Worm (Caenorhabditis elegans) whole organism, L1 larva: ENCODE measurements around the gene sshk-1.
A peak's percentile ranks its signal among the peaks of the same experiment; 100 is the strongest.

Experiments used
- C16A3.4 ChIP-seq: fragments of 150-350 bp; optimal IDR thresholded peaks from 2 replicates; lab custom pipeline; 2014; ENCODE audit warnings: missing biosample characterization, missing genetic modification characterization
- aly-2 ChIP-seq: fragments of 150-350 bp; optimal IDR thresholded peaks from 2 replicates; lab custom pipeline; 2014; ENCODE audit warnings: missing biosample characterization, missing genetic modification characterization
- ceh-63 ChIP-seq: fragments of 200-800 bp; sonication (Bioruptor generic); optimal IDR thresholded peaks from 2 replicates; lab custom pipeline; 2018; ENCODE audit warnings: mild to moderate bottlenecking, missing genetic modification characterization, missing compliant biosample characterization
- ceh-8 ChIP-seq: fragments of 200-800 bp; sonication (Bioruptor generic); optimal IDR thresholded peaks from 2 replicates; lab custom pipeline; 2018; ENCODE audit warnings: mild to moderate bottlenecking, missing genetic modification characterization, moderate library complexity, missing compliant biosample characterization
- ceh-82 ChIP-seq, 3 experiments: fragments of 150-350 bp in 1 of 3; sonication (generic microtip) in 2 of 3; optimal IDR thresholded peaks; 2 replicates each; lab custom pipeline; 2014 to 2017; ENCODE audit warnings: missing biosample characterization in 3 of 3, missing genetic modification characterization in 3 of 3
- ceh-90 ChIP-seq: sonication (generic microtip); optimal IDR thresholded peaks from 2 replicates; lab custom pipeline; 2016; ENCODE audit warnings: missing genetic modification characterization, missing compliant biosample characterization
- ces-1 ChIP-seq: fragments of 150-350 bp; optimal IDR thresholded peaks from 2 replicates; lab custom pipeline; 2014; ENCODE audit warnings: missing biosample characterization, missing genetic modification reagents, missing genetic modification characterization
- dpl-1 ChIP-seq, 3 experiments: fragments of 150-350 bp in 2 of 3; sonication (generic microtip) in 1 of 3; optimal IDR thresholded peaks; 2 replicates each; lab custom pipeline; 2014 to 2017; ENCODE audit warnings: missing biosample characterization in 3 of 3, missing genetic modification characterization in 3 of 3, missing genetic modification reagents in 3 of 3
- efl-1 ChIP-seq, 4 experiments: fragments of 150-350 bp; optimal IDR thresholded peaks in 3 of 4; peaks in 1 of 4; 1 replicate in 1 of 4; 2 replicates in 3 of 4; lab custom pipeline; 2014; ENCODE audit warnings: missing biosample characterization in 2 of 4, missing genetic modification characterization in 2 of 4, missing genetic modification reagents in 2 of 4
- elt-3 ChIP-seq, 6 experiments: fragments of 150-350 bp in 1 of 6; sonication (generic microtip); optimal IDR thresholded peaks; 2 replicates each; lab custom pipeline; 2017 to 2018; ENCODE audit warnings: missing biosample characterization in 6 of 6, missing genetic modification characterization in 6 of 6, inconsistent platforms in 1 of 6
- ets-5 ChIP-seq: fragments of 200-800 bp; sonication (Bioruptor generic); IDR thresholded peaks from 2 replicates; pipeline ENCODE4 v1.3.6; 2022; ENCODE audit warnings: missing genetic modification characterization, missing compliant biosample characterization
- fkh-10 ChIP-seq: sonication (generic microtip); optimal IDR thresholded peaks from 2 replicates; lab custom pipeline; 2017; ENCODE audit warnings: missing biosample characterization, missing genetic modification reagents, missing genetic modification characterization
- fkh-4 ChIP-seq: sonication (generic microtip); optimal IDR thresholded peaks from 2 replicates; lab custom pipeline; 2016; ENCODE audit warnings: missing compliant biosample characterization, missing genetic modification characterization, borderline replicate concordance
- grh-1 ChIP-seq: fragments of 200-800 bp; sonication (Bioruptor generic); IDR thresholded peaks from 2 replicates; pipeline ENCODE4 v1.3.6; 2022; ENCODE audit warnings: missing genetic modification reagents, missing genetic modification characterization, missing compliant biosample characterization
- hlh-17 ChIP-seq: fragments of 200-800 bp; sonication (Bioruptor generic); optimal IDR thresholded peaks from 2 replicates; lab custom pipeline; 2018; ENCODE audit warnings: missing genetic modification characterization, mild to moderate bottlenecking, missing compliant biosample characterization, moderate library complexity, borderline replicate concordance
- hlh-4 ChIP-seq: sonication (generic microtip); optimal IDR thresholded peaks from 2 replicates; lab custom pipeline; 2016; ENCODE audit warnings: mild to moderate bottlenecking, missing genetic modification characterization, missing compliant biosample characterization
- irx-1 ChIP-seq: sonication (generic microtip); optimal IDR thresholded peaks from 2 replicates; lab custom pipeline; 2016; ENCODE audit warnings: missing genetic modification characterization, missing compliant biosample characterization
- lin-14 ChIP-seq: fragments of 200-800 bp; sonication (Bioruptor generic); optimal IDR thresholded peaks from 2 replicates; lab custom pipeline; 2018; ENCODE audit warnings: mild to moderate bottlenecking, missing genetic modification characterization, moderate library complexity, missing compliant biosample characterization
- lin-15B ChIP-seq: fragments of 150-350 bp; sonication (generic microtip); optimal IDR thresholded peaks from 3 replicates; lab custom pipeline; 2014; ENCODE audit warnings: missing biosample characterization, missing genetic modification characterization
- lin-35 ChIP-seq, 2 experiments: fragments of 150-350 bp; optimal IDR thresholded peaks; 2 replicates each; lab custom pipeline; 2014; ENCODE audit warnings: missing biosample characterization in 2 of 2, missing genetic modification characterization in 2 of 2, missing genetic modification reagents in 2 of 2
- lir-3 ChIP-seq: sonication (generic microtip); optimal IDR thresholded peaks from 2 replicates; lab custom pipeline; 2016; ENCODE audit warnings: mild to moderate bottlenecking, missing genetic modification characterization, moderate library complexity, missing compliant biosample characterization; ENCODE audit not compliant: poor library complexity
- lsy-2 ChIP-seq, 2 experiments: fragments of 150-350 bp; optimal IDR thresholded peaks; 2 replicates each; lab custom pipeline; 2014; ENCODE audit warnings: missing biosample characterization in 2 of 2, missing genetic modification characterization in 2 of 2
- mdl-1 ChIP-seq, 2 experiments: fragments of 150-350 bp; optimal IDR thresholded peaks; 2 replicates each; lab custom pipeline; 2014 to 2017; ENCODE audit warnings: missing biosample characterization in 2 of 2, missing genetic modification characterization in 2 of 2, inconsistent platforms in 1 of 2
- mep-1 ChIP-seq: fragments of 150-350 bp; optimal IDR thresholded peaks from 2 replicates; lab custom pipeline; 2014; ENCODE audit warnings: missing biosample characterization, missing genetic modification characterization
- nhr-11 ChIP-seq: fragments of 150-350 bp; optimal IDR thresholded peaks from 2 replicates; lab custom pipeline; 2014; ENCODE audit warnings: missing biosample characterization, missing genetic modification characterization
- nhr-19 ChIP-seq: fragments of 200-800 bp; sonication (Bioruptor generic); conservative IDR thresholded peaks from 2 replicates; pipeline ENCODE4 v1.3.6; 2022; ENCODE audit warnings: missing genetic modification characterization, missing compliant biosample characterization
- nhr-237 ChIP-seq: fragments of 150-350 bp; optimal IDR thresholded peaks from 2 replicates; lab custom pipeline; 2014; ENCODE audit warnings: missing biosample characterization, missing genetic modification characterization
- nhr-28 ChIP-seq: fragments of 150-350 bp; optimal IDR thresholded peaks from 2 replicates; lab custom pipeline; 2014; ENCODE audit warnings: missing biosample characterization, missing genetic modification characterization
- nhr-47 ChIP-seq: sonication (generic microtip); optimal IDR thresholded peaks from 2 replicates; lab custom pipeline; 2016; ENCODE audit warnings: mild to moderate bottlenecking, missing genetic modification characterization, moderate library complexity, missing compliant biosample characterization
- nhr-71 ChIP-seq: sonication (generic microtip); optimal IDR thresholded peaks from 2 replicates; lab custom pipeline; 2016; ENCODE audit warnings: mild to moderate bottlenecking, missing genetic modification characterization, moderate library complexity, missing compliant biosample characterization
- nhr-76 ChIP-seq: sonication (generic microtip); optimal IDR thresholded peaks from 2 replicates; lab custom pipeline; 2017; ENCODE audit warnings: missing biosample characterization, missing genetic modification characterization
- nhr-77 ChIP-seq: fragments of 150-350 bp; optimal IDR thresholded peaks from 2 replicates; lab custom pipeline; 2014; ENCODE audit warnings: missing biosample characterization, missing genetic modification characterization
- nhr-85 ChIP-seq: sonication (generic microtip); peaks from one replicate; lab custom pipeline; 2016; ENCODE audit warnings: missing genetic modification characterization, inconsistent platforms, missing compliant biosample characterization
- pag-3 ChIP-seq: sonication (generic microtip); optimal IDR thresholded peaks from 2 replicates; lab custom pipeline; 2017; ENCODE audit warnings: missing genetic modification characterization, mild to moderate bottlenecking, missing compliant biosample characterization, antibody characterized with exemption, borderline replicate concordance; ENCODE audit not compliant: insufficient read depth
- pax-3 ChIP-seq: fragments of 200-800 bp; sonication (Bioruptor generic); optimal IDR thresholded peaks from 2 replicates; lab custom pipeline; 2018; ENCODE audit warnings: mild to moderate bottlenecking, missing genetic modification characterization, moderate library complexity, missing compliant biosample characterization
- rnt-1 ChIP-seq: sonication (generic microtip); optimal IDR thresholded peaks from 2 replicates; lab custom pipeline; 2016; ENCODE audit warnings: mild to moderate bottlenecking, missing genetic modification characterization, moderate library complexity, missing compliant biosample characterization
- skn-1 ChIP-seq: fragments of 150-350 bp; optimal IDR thresholded peaks from 2 replicates; lab custom pipeline; 2014; ENCODE audit warnings: missing biosample characterization, missing genetic modification characterization
- snu-23 ChIP-seq: sonication (generic microtip); optimal IDR thresholded peaks from 2 replicates; lab custom pipeline; 2016; ENCODE audit warnings: missing genetic modification characterization, missing compliant biosample characterization
- sup-37 ChIP-seq: fragments of 200-800 bp; sonication (Bioruptor generic); optimal IDR thresholded peaks from 2 replicates; lab custom pipeline; 2018; ENCODE audit warnings: mild to moderate bottlenecking, missing genetic modification characterization, missing compliant biosample characterization
- swsn-7 ChIP-seq: sonication (generic microtip); optimal IDR thresholded peaks from 2 replicates; lab custom pipeline; 2016; ENCODE audit warnings: missing genetic modification characterization, missing compliant biosample characterization
- unc-30 ChIP-seq: sonication (generic microtip); optimal IDR thresholded peaks from 2 replicates; lab custom pipeline; 2017; ENCODE audit warnings: missing biosample characterization, missing genetic modification characterization
- unc-62 ChIP-seq: fragments of 150-350 bp; optimal IDR thresholded peaks from 2 replicates; lab custom pipeline; 2014; ENCODE audit warnings: missing biosample characterization, missing genetic modification reagents, missing genetic modification characterization
- unc-98 ChIP-seq: fragments of 200-800 bp; sonication (Bioruptor generic); IDR thresholded peaks from 2 replicates; pipeline ENCODE4 v1.3.6; 2022; ENCODE audit warnings: missing genetic modification characterization, missing compliant biosample characterization
- vab-15 ChIP-seq: sonication (generic microtip); optimal IDR thresholded peaks from 2 replicates; lab custom pipeline; 2017; ENCODE audit warnings: missing genotype, mild to moderate bottlenecking, missing genetic modification characterization, missing compliant biosample characterization
- zag-1 ChIP-seq: fragments of 150-350 bp; optimal IDR thresholded peaks from 2 replicates; lab custom pipeline; 2014; ENCODE audit warnings: missing biosample characterization, missing genetic modification characterization
- ztf-11 ChIP-seq, 2 experiments: sonication (generic microtip); optimal IDR thresholded peaks; 2 replicates each; lab custom pipeline; 2016 to 2017; ENCODE audit warnings: missing genetic modification characterization in 2 of 2, missing biosample characterization in 1 of 2, missing compliant biosample characterization in 1 of 2
- ztf-4 ChIP-seq: fragments of 150-350 bp; optimal IDR thresholded peaks from 2 replicates; lab custom pipeline; 2014; ENCODE audit warnings: missing biosample characterization, missing genetic modification characterization

The sshk-1 gene

ce11 chrV:20826618-20827017 lies 10.7 kb downstream of the sshk-1 start:
- TF ChIP-seq nhr-237 (tag; lab: Kevin White, UChicago) (no peak), grh-1 (GFP tag; lab: Robert Waterston, UW) (no peak), nhr-47 (tag; lab: Kevin White, UChicago) (no peak), lir-3 (tag; lab: Kevin White, UChicago) (no peak), hlh-4 (tag; lab: Kevin White, UChicago) (no peak), nhr-28 (tag; lab: Kevin White, UChicago) (no peak), nhr-77 (tag; lab: Kevin White, UChicago) (no peak), ceh-8 (GFP tag; lab: Kevin White, UChicago) (no peak), aly-2 (no peak), unc-62 (no peak), elt-3 (tag; optimal IDR thresholded peaks at IDR 0.05; lab: Kevin White, UChicago) (no peak), pag-3 (tag; lab: Kevin White, UChicago) (no peak), zag-1 (tag; lab: Kevin White, UChicago) (no peak), nhr-71 (tag; lab: Kevin White, UChicago) (no peak), pax-3 (tag; lab: Kevin White, UChicago) (no peak)

ce11 chrV:20828820-20829219 lies 12.9 kb downstream of the sshk-1 start, which contains the start of gene sbt-1:
Gene sbt-1, minus strand, starts transcription at chrV:20828881.
- TF ChIP-seq efl-1 (optimal IDR thresholded peaks at IDR 0.05; lab: Kevin White, UChicago): peak; percentile 49 to 64
- TF ChIP-seq efl-1 (GFP tag; optimal IDR thresholded peaks at IDR 0.05 in 1 of 2; lab: Kevin White, UChicago): peak in 1 of 2 experiments; percentile 7
- TF ChIP-seq unc-30 (tag; lab: Kevin White, UChicago): no peak
- no peak for TF ChIP-seq sup-37
- TF ChIP-seq mep-1 (tag; lab: Kevin White, UChicago): peak; percentile 58
- TF ChIP-seq mdl-1 (tag; optimal IDR thresholded peaks at IDR 0.05; lab: Kevin White, UChicago): peak in 1 of 2 experiments; percentile 45
- TF ChIP-seq ztf-11 (tag; optimal IDR thresholded peaks at IDR 0.05; lab: Kevin White, UChicago): no peak
- peak; percentile 12; the same call in 1 of the 2 replicates for TF ChIP-seq nhr-19 (GFP tag; lab: Robert Waterston, UW)
- TF ChIP-seq irx-1 (tag; lab: Kevin White, UChicago): no peak
- no peak for TF ChIP-seq unc-62
- TF ChIP-seq fkh-10 (GFP tag; lab: Kevin White, UChicago): peak; percentile 75
- TF ChIP-seq lir-3 (tag; lab: Kevin White, UChicago): peak; percentile 0
- TF ChIP-seq ces-1 (GFP tag; lab: Kevin White, UChicago): peak; percentile 55
- TF ChIP-seq pag-3 (tag; lab: Kevin White, UChicago): no peak
- TF ChIP-seq unc-98 (GFP tag; lab: Robert Waterston, UW): no peak
- peak in 2 of 3 experiments; percentile 22 to 38 for TF ChIP-seq dpl-1 (GFP tag; optimal IDR thresholded peaks at IDR 0.05; lab: Kevin White, UChicago)
- no peak for TF ChIP-seq vab-15 (tag; lab: Kevin White, UChicago)
- TF ChIP-seq lin-15B: peak; percentile 23
- TF ChIP-seq ceh-82 (tag; optimal IDR thresholded peaks at IDR 0.05; lab: Kevin White, UChicago): peak; percentile 58 to 85 (median 61)
- TF ChIP-seq ets-5 (GFP tag; lab: Robert Waterston, UW): no peak
- TF ChIP-seq fkh-4 (tag; lab: Kevin White, UChicago): no peak
- peak in 1 of 2 experiments; percentile 63 for TF ChIP-seq lin-35 (GFP tag; optimal IDR thresholded peaks at IDR 0.05; lab: Kevin White, UChicago)
- peak; percentile 11 for TF ChIP-seq skn-1 (tag; lab: Kevin White, UChicago)
- peak; percentile 2 for TF ChIP-seq zag-1 (tag; lab: Kevin White, UChicago)
- TF ChIP-seq pax-3 (tag; lab: Kevin White, UChicago): peak; percentile 62
- no peak for TF ChIP-seq grh-1 (GFP tag; lab: Robert Waterston, UW)
- TF ChIP-seq aly-2: peak; percentile 2
- no peak for TF ChIP-seq nhr-76
- peak; percentile 46 to 79 for TF ChIP-seq lsy-2 (tag; optimal IDR thresholded peaks at IDR 0.05; lab: Kevin White, UChicago)
- TF ChIP-seq ztf-4 (tag; lab: Kevin White, UChicago): no peak
- TF ChIP-seq nhr-28 (tag; lab: Kevin White, UChicago): no peak
- TF ChIP-seq nhr-47 (tag; lab: Kevin White, UChicago): peak; percentile 78
- no peak for TF ChIP-seq hlh-17 (GFP tag; lab: Kevin White, UChicago)
- no peak for TF ChIP-seq ceh-63 (GFP tag; lab: Kevin White, UChicago)
- TF ChIP-seq nhr-11: no peak
- TF ChIP-seq nhr-71 (tag; lab: Kevin White, UChicago): peak; percentile 75
- no peak for TF ChIP-seq ceh-90 (tag; lab: Kevin White, UChicago)
- TF ChIP-seq snu-23 (GFP tag; lab: Kevin White, UChicago): peak; percentile 64
- peak; percentile 78 for TF ChIP-seq swsn-7 (tag; lab: Kevin White, UChicago)
- no peak for TF ChIP-seq C16A3.4 (tag; lab: Kevin White, UChicago)
- TF ChIP-seq nhr-85: no peak
- TF ChIP-seq rnt-1 (tag; lab: Kevin White, UChicago): no peak
- no peak for TF ChIP-seq nhr-237 (tag; lab: Kevin White, UChicago)
- no peak for TF ChIP-seq ceh-8 (GFP tag; lab: Kevin White, UChicago)
- peak; percentile 90 for TF ChIP-seq lin-14 (GFP tag; lab: Kevin White, UChicago)
